Worm (Caenorhabditis elegans) whole organism, young adult: ENCODE data around the gene T28F3.8.
A peak's percentile ranks its signal among the peaks of the same experiment; 100 is the strongest.
"Not testable (repeated sequence)": the region's sequence is repeated elsewhere in the genome, so short reads cannot be mapped to it uniquely, and the experiment has no call there.

Experiments
- D2030.7 ChIP-seq: fragments of 200-800 bp; sonication (Bioruptor generic); IDR thresholded peaks from 2 replicates; pipeline ENCODE4 v1.3.6; 2022; ENCODE audit warnings: missing genetic modification reagents, missing genetic modification characterization, missing compliant biosample characterization
- K11D2.4 ChIP-seq: fragments of 200-800 bp; sonication (Bioruptor generic); IDR thresholded peaks from 2 replicates; pipeline ENCODE4 v1.3.6; 2022; ENCODE audit warnings: missing genetic modification reagents, missing genetic modification characterization, missing compliant biosample characterization
- T07F8.4 ChIP-seq: sonication (generic microtip); optimal IDR thresholded peaks from 2 replicates; lab custom pipeline; 2016; ENCODE audit warnings: mild to moderate bottlenecking, missing genetic modification characterization, moderate library complexity, missing compliant biosample characterization
- atf-7 ChIP-seq: sonication (generic microtip); optimal IDR thresholded peaks from 2 replicates; lab custom pipeline; 2017; ENCODE audit warnings: mild to moderate bottlenecking, missing genetic modification characterization, missing compliant biosample characterization
- athp-1 ChIP-seq: sonication (generic microtip); optimal IDR thresholded peaks from 2 replicates; lab custom pipeline; 2017; ENCODE audit warnings: mild to moderate bottlenecking, missing genetic modification characterization, missing compliant biosample characterization
- attf-3 ChIP-seq: fragments of 200-800 bp; sonication (Bioruptor generic); conservative IDR thresholded peaks from 2 replicates; pipeline ENCODE4 v1.3.6; 2022; ENCODE audit warnings: missing genetic modification reagents, missing genetic modification characterization, missing compliant biosample characterization
- attf-5 ChIP-seq: fragments of 200-800 bp; sonication (Bioruptor generic); optimal IDR thresholded peaks from 2 replicates; lab custom pipeline; 2018; ENCODE audit warnings: mild to moderate bottlenecking, missing genetic modification characterization, missing compliant biosample characterization
- attf-6 ChIP-seq: fragments of 200-800 bp; sonication (Bioruptor generic); IDR thresholded peaks from 2 replicates; pipeline ENCODE4 v1.3.6; 2022; ENCODE audit warnings: missing genetic modification reagents, missing genetic modification characterization, missing compliant biosample characterization
- bed-1 ChIP-seq: fragments of 200-800 bp; sonication (Bioruptor generic); IDR thresholded peaks from 2 replicates; pipeline ENCODE4 v1.3.6; 2022; ENCODE audit warnings: missing genetic modification reagents, missing genetic modification characterization, missing compliant biosample characterization
- ccch-3 ChIP-seq: fragments of 200-800 bp; sonication (Bioruptor generic); optimal IDR thresholded peaks from 2 replicates; lab custom pipeline; 2018; ENCODE audit warnings: mild to moderate bottlenecking, missing genetic modification characterization, missing compliant biosample characterization
- cebp-1 ChIP-seq, 2 experiments: fragments of 200-800 bp in 1 of 2; sonication (Bioruptor generic) in 1 of 2; sonication (generic microtip) in 1 of 2; IDR thresholded peaks in 1 of 2; optimal IDR thresholded peaks in 1 of 2; 2 replicates each; pipeline versions ENCODE4 v1.3.6 to Lab custom; 2017 to 2022; ENCODE audit warnings: missing compliant biosample characterization in 2 of 2, missing genetic modification characterization in 2 of 2, mild to moderate bottlenecking in 1 of 2, missing genetic modification reagents in 1 of 2, moderate library complexity in 1 of 2
- cebp-2 ChIP-seq: fragments of 200-800 bp; sonication (Bioruptor generic); IDR thresholded peaks from 2 replicates; pipeline ENCODE4 v1.3.6; 2022; ENCODE audit warnings: missing genetic modification characterization, missing compliant biosample characterization
- ceh-79 ChIP-seq: sonication (generic microtip); optimal IDR thresholded peaks from 2 replicates; lab custom pipeline; 2017; ENCODE audit warnings: mild to moderate bottlenecking, missing genetic modification characterization, missing compliant biosample characterization
- dox-1 ChIP-seq: fragments of 200-800 bp; sonication (Bioruptor generic); IDR thresholded peaks from 2 replicates; pipeline ENCODE4 v1.3.6; 2022; ENCODE audit warnings: missing genetic modification reagents, missing genetic modification characterization, missing compliant biosample characterization
- hmg-1.2 ChIP-seq: fragments of 200-800 bp; sonication (Bioruptor generic); IDR thresholded peaks from 2 replicates; pipeline ENCODE4 v1.3.6; 2022; ENCODE audit warnings: missing genetic modification reagents, missing genetic modification characterization, missing compliant biosample characterization
- hsf-1 ChIP-seq: fragments of 200-800 bp; sonication (Bioruptor generic); IDR thresholded peaks from 2 replicates; pipeline ENCODE4 v1.3.6; 2022; ENCODE audit warnings: missing genetic modification reagents, missing genetic modification characterization, missing compliant biosample characterization
- lin-35 ChIP-seq, 3 experiments: fragments of 150-350 bp in 2 of 3; sonication (generic microtip) in 1 of 3; optimal IDR thresholded peaks; 2 replicates each; lab custom pipeline; 2014 to 2018; ENCODE audit warnings: missing biosample characterization in 3 of 3, missing genetic modification characterization in 3 of 3, missing genetic modification reagents in 3 of 3
- lin-40 ChIP-seq: sonication (generic microtip); optimal IDR thresholded peaks from 2 replicates; lab custom pipeline; 2016; ENCODE audit warnings: missing genetic modification characterization, mild to moderate bottlenecking, missing compliant biosample characterization, missing genotype, missing genetic modification reagents
- madf-3 ChIP-seq: fragments of 200-800 bp; sonication (Bioruptor generic); IDR thresholded peaks from 2 replicates; pipeline ENCODE4 v1.3.6; 2022; ENCODE audit warnings: missing genetic modification reagents, missing genetic modification characterization, missing compliant biosample characterization
- madf-6 ChIP-seq: fragments of 200-800 bp; sonication (Bioruptor generic); IDR thresholded peaks from 2 replicates; pipeline ENCODE4 v1.3.6; 2022; ENCODE audit warnings: missing genetic modification reagents, missing genetic modification characterization, missing compliant biosample characterization
- mxl-1 ChIP-seq: sonication (generic microtip); optimal IDR thresholded peaks from 2 replicates; lab custom pipeline; 2016; ENCODE audit warnings: missing genetic modification characterization, missing compliant biosample characterization
- nfyb-1 ChIP-seq: fragments of 200-800 bp; sonication (Bioruptor generic); IDR thresholded peaks from 2 replicates; pipeline ENCODE4 v1.3.6; 2022; ENCODE audit warnings: missing genetic modification reagents, missing genetic modification characterization, missing compliant biosample characterization
- sea-2 ChIP-seq: fragments of 200-800 bp; sonication (Bioruptor generic); IDR thresholded peaks from 2 replicates; pipeline ENCODE4 v1.3.6; 2022; ENCODE audit warnings: missing genetic modification characterization, missing compliant biosample characterization
- snpc-1.1 ChIP-seq: sonication (generic microtip); optimal IDR thresholded peaks from 2 replicates; lab custom pipeline; 2017; ENCODE audit warnings: missing genetic modification characterization, mild to moderate bottlenecking, missing compliant biosample characterization, antibody characterized with exemption, moderate library complexity, missing genotype, missing genetic modification reagents; ENCODE audit not compliant: insufficient read depth
- snpc-4 ChIP-seq, 5 experiments: fragments of 150-350 bp in 1 of 5; sonication (generic microtip) in 4 of 5; optimal IDR thresholded peaks; 2 replicates each; lab custom pipeline; 2014 to 2018; ENCODE audit warnings: missing genetic modification characterization in 5 of 5, missing biosample characterization in 3 of 5, antibody characterized with exemption in 2 of 5, mild to moderate bottlenecking in 2 of 5, missing compliant biosample characterization in 2 of 5, missing genotype in 2 of 5, moderate library complexity in 2 of 5, missing genetic modification reagents in 1 of 5
- sptf-2 ChIP-seq: fragments of 200-800 bp; sonication (Bioruptor generic); optimal IDR thresholded peaks from 2 replicates; lab custom pipeline; 2018; ENCODE audit warnings: mild to moderate bottlenecking, missing genetic modification characterization, missing compliant biosample characterization
- tbx-9 ChIP-seq: sonication (generic microtip); optimal IDR thresholded peaks from 2 replicates; lab custom pipeline; 2016; ENCODE audit warnings: borderline replicate concordance, missing genetic modification characterization, inconsistent platforms, missing compliant biosample characterization
- ztf-22 ChIP-seq: fragments of 200-800 bp; sonication (Bioruptor generic); optimal IDR thresholded peaks from 2 replicates; lab custom pipeline; 2018; ENCODE audit warnings: mild to moderate bottlenecking, missing genetic modification characterization, moderate library complexity, missing compliant biosample characterization
- ztf-28 ChIP-seq: fragments of 200-800 bp; sonication (Bioruptor generic); IDR thresholded peaks from 2 replicates; pipeline ENCODE4 v1.3.6; 2022; ENCODE audit warnings: missing genetic modification reagents, missing genetic modification characterization, missing compliant biosample characterization

Gene T28F3.8

DNA sequence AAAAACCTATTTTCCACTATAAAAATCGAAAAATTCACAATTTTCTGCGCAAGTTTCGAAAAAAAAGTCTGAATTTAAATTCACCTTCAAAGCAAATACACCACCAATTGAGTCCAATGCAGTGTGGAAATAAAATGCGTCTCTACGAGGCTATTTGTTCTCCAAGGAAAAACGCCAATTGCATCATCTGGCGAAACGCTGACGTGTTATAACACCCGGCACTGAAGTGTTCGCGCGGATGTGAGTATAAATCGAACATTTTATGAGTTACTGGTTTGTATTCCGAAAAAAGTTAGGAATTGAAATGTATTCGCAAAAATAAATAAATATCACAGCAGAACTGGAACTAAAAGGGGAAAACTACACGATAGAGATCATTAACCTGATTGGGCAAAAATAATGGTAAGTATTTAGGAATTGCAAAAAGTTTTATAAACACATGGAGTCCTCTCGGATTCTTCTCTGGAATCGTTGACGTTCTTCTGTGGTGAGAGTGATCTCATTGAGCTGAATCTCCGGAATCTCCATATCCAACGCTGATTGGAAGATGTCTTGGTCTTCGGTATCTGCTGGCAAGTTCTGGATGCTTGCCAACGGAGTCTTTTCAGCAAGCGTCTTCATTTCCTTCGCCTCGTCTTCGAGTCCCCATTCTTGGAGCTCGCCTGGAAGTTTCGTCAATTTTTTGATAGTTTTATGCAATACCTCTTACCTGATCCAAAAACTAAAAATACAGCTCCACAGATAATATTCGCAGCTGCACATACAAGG lies 19.0 kb downstream of the T28F3.8 start, which contains the start of gene zipt-7.1:
zipt-7.1 (minus strand) TSS at position 232 of the 768 bp plus-strand sequence.
- TF ChIP-seq nfyb-1 (GFP tag; lab: Robert Waterston, UW) (0 out of 2 replicates have a peak, but pooled peaks have one; percentile 28), tbx-9 (tag; lab: Kevin White, UChicago) (no peak), madf-6 (no peak), madf-3 (0 out of 2 replicates have a peak, but pooled peaks have one; percentile 62), T07F8.4 (tag; lab: Kevin White, UChicago) (no peak), sea-2 (GFP tag; lab: Robert Waterston, UW) (no peak)

ce11 chrIV:17285263-17285662 lies 21.9 kb downstream of the T28F3.8 start:
- TF ChIP-seq hsf-1 (GFP tag; lab: Robert Waterston, UW), result peak; percentile 50; the same call in 1 of the 2 replicates
- no peak for TF ChIP-seq cebp-1 (GFP tag; IDR thresholded peaks at IDR 0.05; lab: Robert Waterston, UW)
- TF ChIP-seq cebp-1 (tag; optimal IDR thresholded peaks at IDR 0.05; lab: Kevin White, UChicago), result peak; percentile 84
- TF ChIP-seq snpc-4 (GFP tag; optimal IDR thresholded peaks at IDR 0.05; lab: Kevin White, UChicago), result no peak
- TF ChIP-seq snpc-4 (tag; optimal IDR thresholded peaks at IDR 0.05; lab: Kevin White, UChicago), result peak in 1 of 4 experiments; percentile 31
- no peak for TF ChIP-seq snpc-1.1 (tag; lab: Kevin White, UChicago)
- TF ChIP-seq lin-40 (tag; lab: Kevin White, UChicago), result peak; percentile 33
- no peak for TF ChIP-seq ccch-3 (GFP tag; lab: Kevin White, UChicago)
- TF ChIP-seq atf-7 (tag; lab: Kevin White, UChicago), result peak; percentile 30
- no peak for TF ChIP-seq attf-5 (GFP tag; lab: Kevin White, UChicago)
- TF ChIP-seq mxl-1 (tag; lab: Kevin White, UChicago), result no peak
- no peak for TF ChIP-seq lin-35 (GFP tag; optimal IDR thresholded peaks at IDR 0.05; lab: Kevin White, UChicago)
- TF ChIP-seq attf-6 (GFP tag; lab: Robert Waterston, UW), result 0 out of 2 replicates have a peak, but pooled peaks have one; percentile 54

DNA sequence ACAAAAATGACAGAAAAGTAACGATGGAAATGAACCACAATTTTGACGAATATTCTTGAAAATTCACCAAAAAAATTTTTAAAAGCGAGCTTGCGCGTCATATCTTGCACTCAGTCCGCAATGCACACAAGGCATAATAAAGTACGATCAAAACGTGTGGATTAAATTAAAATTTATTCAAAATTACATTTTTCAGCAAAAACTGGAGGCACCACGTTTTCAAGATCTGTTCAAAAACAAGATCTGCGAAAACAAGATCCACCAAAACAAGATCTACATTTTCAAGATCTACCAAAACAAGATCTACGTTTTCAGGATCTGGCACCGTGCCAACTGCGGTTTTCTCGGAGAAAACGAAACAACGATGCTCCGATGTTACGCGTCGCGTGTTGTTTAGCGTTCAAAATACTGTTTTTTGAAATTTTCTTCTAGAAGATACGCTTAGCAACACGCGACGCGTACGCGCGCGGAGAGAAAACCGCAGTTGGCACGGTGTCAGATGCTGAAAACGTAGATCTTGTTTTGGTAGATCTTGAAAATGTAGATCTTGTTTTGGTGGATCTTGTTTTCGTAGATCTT lies 22.5 kb downstream of the T28F3.8 start:
- peak; percentile 86 for TF ChIP-seq D2030.7 (GFP tag; lab: Robert Waterston, UW)
- TF ChIP-seq snpc-4 (GFP tag; optimal IDR thresholded peaks at IDR 0.05; lab: Kevin White, UChicago), result not testable (repeated sequence)
- peak in 1 of 4 experiments; percentile 59 for TF ChIP-seq snpc-4 (tag; optimal IDR thresholded peaks at IDR 0.05; lab: Kevin White, UChicago)
- TF ChIP-seq hsf-1 (GFP tag; lab: Robert Waterston, UW), result peak; percentile 82
- peak; percentile 62 for TF ChIP-seq attf-3
- TF ChIP-seq madf-6, result peak; percentile 66
- TF ChIP-seq hmg-1.2, result peak; percentile 18; the same call in 1 of the 2 replicates
- TF ChIP-seq dox-1 (GFP tag; lab: Robert Waterston, UW), result peak; percentile 57
- peak; percentile 3 for TF ChIP-seq athp-1

DNA sequence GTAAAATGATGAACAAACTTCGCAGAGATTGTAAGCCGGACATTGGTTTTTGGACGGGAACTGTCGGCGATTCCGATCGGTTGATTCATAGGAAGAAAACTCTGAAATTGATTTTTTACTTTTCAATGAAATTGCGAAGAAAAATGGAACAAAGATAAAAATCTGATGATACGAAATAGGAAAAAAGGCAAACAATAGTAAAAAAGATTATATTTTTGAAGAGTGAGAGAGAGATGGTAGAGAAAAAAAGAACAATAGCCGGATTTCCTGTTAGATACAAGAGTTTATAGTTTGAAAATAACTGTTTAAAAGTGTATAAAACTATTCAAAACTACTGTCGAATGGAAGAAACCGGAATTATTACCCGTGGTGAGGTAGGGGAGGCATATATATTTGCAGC lies 23.0 kb downstream of the T28F3.8 start, which contains the start of gene nra-1:
nra-1 (minus strand) TSS at position 101 of the 400 bp plus-strand sequence.
- TF ChIP-seq ztf-22 (GFP tag; lab: Kevin White, UChicago) (no peak), mxl-1 (tag; lab: Kevin White, UChicago) (no peak), ztf-28 (GFP tag; lab: Robert Waterston, UW) (no peak), sptf-2 (GFP tag; lab: Kevin White, UChicago) (no peak), athp-1 (no peak), K11D2.4 (GFP tag; lab: Robert Waterston, UW) (no peak), ceh-79 (tag; lab: Kevin White, UChicago) (no peak), bed-1 (GFP tag; lab: Robert Waterston, UW) (no peak), cebp-2 (GFP tag; lab: Robert Waterston, UW) (no peak)
